Worm (Caenorhabditis elegans) whole organism, L2 larva: Measurements from ENCODE around the gene dpy-31.

Experiments used
- ZK546.5 ChIP-seq: sonication (generic microtip); optimal IDR thresholded peaks from 2 replicates; lab custom pipeline; 2017; ENCODE audit warnings: missing biosample characterization, missing genetic modification characterization
- ama-1 ChIP-seq: fragments of 150-350 bp; optimal IDR thresholded peaks from 2 replicates; lab custom pipeline; 2018; ENCODE audit warnings: inconsistent platforms
- ceh-82 ChIP-seq: fragments of 150-350 bp; optimal IDR thresholded peaks from 2 replicates; lab custom pipeline; 2014; ENCODE audit warnings: missing biosample characterization, missing genetic modification characterization
- fos-1 ChIP-seq: fragments of 150-350 bp; optimal IDR thresholded peaks from 2 replicates; lab custom pipeline; 2014; ENCODE audit warnings: missing biosample characterization, missing genetic modification characterization
- mab-5 ChIP-seq: fragments of 150-350 bp; optimal IDR thresholded peaks from 2 replicates; lab custom pipeline; 2014; ENCODE audit warnings: missing biosample characterization, missing genetic modification characterization
- nhr-11 ChIP-seq: fragments of 150-350 bp; optimal IDR thresholded peaks from 2 replicates; lab custom pipeline; 2014; ENCODE audit warnings: missing biosample characterization, missing genetic modification characterization
- nhr-25 ChIP-seq: fragments of 150-350 bp; sonication (generic microtip); optimal IDR thresholded peaks from 3 replicates; lab custom pipeline; 2014; ENCODE audit warnings: missing biosample characterization, missing genetic modification characterization
- nhr-77 ChIP-seq: fragments of 150-350 bp; optimal IDR thresholded peaks from 2 replicates; lab custom pipeline; 2014; ENCODE audit warnings: missing biosample characterization, missing genetic modification characterization
- unc-55 ChIP-seq: fragments of 150-350 bp; sonication (generic microtip); optimal IDR thresholded peaks from 3 replicates; lab custom pipeline; 2014; ENCODE audit warnings: missing biosample characterization, missing genetic modification reagents, missing genetic modification characterization
- unc-62 ChIP-seq: fragments of 150-350 bp; optimal IDR thresholded peaks from 2 replicates; lab custom pipeline; 2014; ENCODE audit warnings: missing biosample characterization, missing genetic modification reagents, missing genetic modification characterization
- ztf-11 ChIP-seq: sonication (generic microtip); optimal IDR thresholded peaks from 2 replicates; lab custom pipeline; 2017; ENCODE audit warnings: missing biosample characterization, missing genetic modification characterization

DNA sequence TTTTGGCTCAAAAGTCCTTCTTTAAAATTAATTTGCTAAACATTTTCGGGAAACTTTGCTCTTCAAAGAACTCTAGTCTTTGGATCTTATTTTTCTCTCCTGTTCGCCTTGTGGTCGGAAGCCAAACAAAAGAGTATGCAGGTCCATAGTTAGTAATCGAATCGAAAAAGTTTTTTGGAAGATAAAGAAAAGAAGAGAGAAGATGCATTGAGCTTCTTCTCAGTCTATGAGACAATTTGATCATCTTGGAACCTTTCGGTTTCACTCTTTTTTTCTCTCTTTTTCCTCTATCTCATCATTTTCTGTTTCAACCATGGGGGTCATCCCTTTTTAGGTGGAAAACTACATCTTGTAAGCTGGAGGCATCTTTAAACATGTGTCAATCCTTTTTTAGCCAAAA lies 51.7 kb downstream of the dpy-31 start:
- TF ChIP-seq ama-1 (lab: Kevin White, UChicago) (no peak), unc-62 (no peak), nhr-25 (tag; lab: Kevin White, UChicago) (no peak), fos-1 (tag; lab: Kevin White, UChicago) (no peak), nhr-77 (tag; lab: Kevin White, UChicago) (no peak), ceh-82 (tag; lab: Kevin White, UChicago) (no peak), ztf-11 (tag; lab: Kevin White, UChicago) (no peak), unc-55 (GFP tag; lab: Kevin White, UChicago) (no peak), ZK546.5 (tag; lab: Kevin White, UChicago) (no peak), nhr-11 (tag; lab: Kevin White, UChicago) (no peak), mab-5 (tag; lab: Kevin White, UChicago) (no peak)
